Worm (Caenorhabditis elegans) whole organism, L4/young adult: ENCODE measurements around the gene mrps-10.
A peak's percentile ranks its signal among the peaks of the same experiment; 100 is the strongest.

Experiments
- W03F9.2 ChIP-seq: fragments of 150-350 bp; optimal IDR thresholded peaks from 2 replicates; lab custom pipeline; 2014; ENCODE audit warnings: missing biosample characterization, missing genetic modification characterization
- dao-5 ChIP-seq: sonication (generic microtip); optimal IDR thresholded peaks from 2 replicates; lab custom pipeline; 2016; ENCODE audit warnings: missing genotype, missing genetic modification characterization, moderate library complexity, missing compliant biosample characterization
- him-1 ChIP-seq: sonication (generic microtip); optimal IDR thresholded peaks from 2 replicates; lab custom pipeline; 2016; ENCODE audit warnings: missing genotype, missing genetic modification reagents, missing genetic modification characterization, missing compliant biosample characterization

Gene mrps-10

DNA sequence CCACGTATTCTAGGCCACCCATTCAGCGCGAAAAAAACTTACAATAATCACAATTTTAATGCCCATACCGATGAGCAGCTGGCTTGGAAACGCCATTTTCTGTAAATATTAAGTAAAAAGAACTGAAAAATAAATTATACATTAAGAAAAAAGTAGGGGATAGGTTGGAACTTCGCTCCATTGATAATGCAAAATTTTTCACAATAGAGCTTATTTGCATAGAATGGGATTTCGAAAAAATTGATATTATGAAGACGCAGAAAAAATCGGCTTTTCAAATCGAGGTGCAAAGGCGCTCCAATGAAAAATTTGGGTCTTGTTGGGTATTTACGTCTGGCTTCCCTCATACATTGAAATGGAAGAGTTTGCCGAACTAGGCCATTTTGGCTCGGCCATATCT is 7.8 kb upstream of the mrps-10 start, which contains the start of gene Y37D8A.16:
Y37D8A.16 (minus strand) TSS at position 101 of the 400 bp plus-strand sequence.
- TF ChIP-seq him-1 (tag; lab: Kevin White, UChicago) (no peak), dao-5 (tag; lab: Kevin White, UChicago) (no peak), W03F9.2 (no peak)

DNA sequence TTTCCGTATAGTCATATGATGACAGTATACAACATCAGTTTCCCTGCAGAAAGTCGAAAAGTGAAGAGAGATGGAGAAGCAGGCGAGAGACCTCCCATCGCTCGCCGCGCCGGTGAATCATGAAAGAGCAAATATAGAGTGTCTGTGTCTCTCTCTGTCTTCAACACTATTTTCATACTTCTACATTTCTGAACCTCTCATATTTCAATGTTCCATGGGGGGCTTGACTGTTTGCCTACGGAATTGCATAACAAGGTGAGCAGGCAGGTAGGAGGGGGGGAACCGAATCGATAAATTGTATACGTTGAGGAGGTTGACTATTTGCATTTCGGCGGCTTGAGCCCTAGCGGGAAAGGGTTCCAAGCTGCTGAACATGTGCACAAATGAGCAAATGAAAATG is 6.5 kb upstream of the mrps-10 start:
- no peak for TF ChIP-seq W03F9.2
- TF ChIP-seq him-1 (tag; lab: Kevin White, UChicago) = no peak
- TF ChIP-seq dao-5 (tag; lab: Kevin White, UChicago) = no peak

DNA sequence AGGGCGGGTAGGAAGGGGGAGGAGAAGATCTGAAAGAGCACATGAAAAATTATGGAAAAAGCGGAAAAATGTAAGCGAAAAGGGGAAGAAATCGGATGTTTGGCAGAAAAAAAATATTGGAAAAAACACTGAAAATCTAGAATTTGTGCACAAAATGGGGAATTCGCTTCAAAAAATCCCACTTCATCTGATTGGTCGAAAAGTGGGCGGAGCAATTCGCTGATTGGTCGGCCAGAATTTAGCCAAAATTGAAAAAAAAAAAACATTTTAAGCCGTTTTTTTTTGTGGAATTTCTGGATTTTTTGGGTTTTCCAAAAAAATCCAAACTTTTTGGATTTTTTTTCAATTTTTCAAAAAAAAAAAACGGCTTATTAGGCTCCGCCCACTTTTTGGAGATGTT is 5.5 kb upstream of the mrps-10 start:
- TF ChIP-seq W03F9.2 (no peak), him-1 (tag; lab: Kevin White, UChicago) (no peak), dao-5 (tag; lab: Kevin White, UChicago) (no peak)

DNA sequence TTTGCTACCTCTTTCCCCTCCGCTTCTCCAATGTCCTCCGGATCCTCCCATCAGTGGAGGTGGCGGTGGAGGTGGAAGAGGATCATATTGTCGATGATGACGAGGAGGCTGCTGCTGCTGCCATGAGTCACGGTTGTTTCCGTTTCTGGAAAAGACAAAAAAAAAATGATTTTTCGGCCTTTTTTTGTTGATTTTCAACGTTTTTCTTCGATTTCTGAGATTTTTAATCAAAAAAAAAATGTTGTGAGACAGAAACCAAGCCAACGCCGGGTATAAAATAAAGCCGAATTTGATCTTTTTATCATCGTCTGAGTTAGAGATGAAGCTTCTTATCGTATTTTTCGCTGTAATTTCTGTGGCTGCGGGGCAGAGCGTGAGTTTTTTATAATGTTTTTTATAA is 3.2 kb downstream of the mrps-10 start, which contains the start of gene Y37D8A.19:
Y37D8A.19 (plus strand) TSS at position 301 of the 400 bp plus-strand sequence.
- TF ChIP-seq him-1 (tag; lab: Kevin White, UChicago) = no peak

DNA sequence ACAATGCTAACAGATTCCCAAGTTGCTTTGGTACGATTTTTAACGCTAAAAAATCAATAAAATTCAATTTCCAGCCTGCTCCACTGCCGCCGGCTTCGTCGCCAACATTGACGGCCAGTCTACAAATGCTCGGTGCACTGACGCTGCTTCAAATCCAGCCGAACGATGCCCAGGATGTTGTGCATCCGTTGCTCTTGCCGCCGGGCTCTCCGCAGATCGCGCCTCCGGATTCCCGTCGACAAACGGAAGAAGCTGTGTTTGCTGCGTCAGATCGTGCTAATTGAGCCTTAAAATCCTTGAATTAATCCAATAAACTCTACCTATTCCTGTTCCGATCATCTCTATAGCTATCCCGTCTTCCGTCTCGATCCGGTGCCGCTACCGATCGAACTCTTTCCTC is 4.8 kb downstream of the mrps-10 start:
- no peak for TF ChIP-seq dao-5 (tag; lab: Kevin White, UChicago)

DNA sequence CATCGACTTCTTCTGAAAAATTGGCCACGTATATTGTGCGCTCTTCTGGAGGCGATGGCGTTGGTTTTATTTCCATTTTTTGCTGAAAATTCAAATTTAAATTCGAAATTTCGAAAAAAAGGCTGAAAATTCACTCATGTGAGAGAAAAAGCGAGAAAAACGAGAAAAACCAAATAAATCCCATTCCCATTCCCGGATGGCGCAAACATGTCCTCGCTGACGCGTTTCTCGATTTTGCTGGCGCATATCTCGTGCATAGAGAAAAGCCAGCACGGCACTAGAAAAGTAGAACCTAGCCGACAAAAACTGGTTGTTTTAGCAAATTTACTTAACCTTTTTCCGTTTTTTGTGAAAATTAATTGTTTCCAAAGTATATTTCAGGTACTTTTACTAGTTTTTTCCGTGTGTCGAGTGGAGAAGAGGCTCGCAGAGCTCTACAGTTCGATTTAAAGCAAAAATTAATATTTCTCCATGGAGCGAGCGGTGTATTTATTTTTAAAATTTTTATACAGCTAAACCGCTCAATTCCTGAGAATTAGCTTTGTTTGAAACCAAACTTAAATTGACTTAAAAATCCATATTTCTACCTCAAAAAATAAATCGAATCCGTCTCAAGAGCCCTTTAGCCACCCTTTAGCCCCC is 5.5 kb downstream of the mrps-10 start, which contains the start of gene rbm-7:
rbm-7 (minus strand) TSS at position 82 of the 642 bp plus-strand sequence.
- TF ChIP-seq W03F9.2 (peak; percentile 65), dao-5 (tag; lab: Kevin White, UChicago) (no peak), him-1 (tag; lab: Kevin White, UChicago) (no peak)

DNA sequence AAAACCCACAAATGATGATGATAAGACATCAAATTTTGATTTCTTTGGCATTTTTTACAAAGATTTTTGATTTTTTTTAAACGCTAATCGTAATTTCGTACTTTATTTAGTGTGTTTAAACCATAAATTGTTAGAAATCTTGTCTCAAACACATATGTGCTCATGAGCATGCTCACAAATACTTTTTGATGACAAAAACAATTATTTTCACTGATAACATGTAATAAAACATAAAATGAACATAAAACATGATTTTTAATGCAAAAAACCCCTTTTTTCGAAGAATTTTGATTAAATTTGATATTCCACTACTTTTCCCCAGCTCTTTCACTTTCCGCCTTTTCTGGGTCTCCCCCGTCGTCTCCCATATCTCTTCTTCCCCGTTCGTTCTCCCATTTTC is 6.4 kb downstream of the mrps-10 start:
- no peak for TF ChIP-seq W03F9.2
- TF ChIP-seq dao-5 (tag; lab: Kevin White, UChicago) = no peak
- TF ChIP-seq him-1 (tag; lab: Kevin White, UChicago) = no peak

DNA sequence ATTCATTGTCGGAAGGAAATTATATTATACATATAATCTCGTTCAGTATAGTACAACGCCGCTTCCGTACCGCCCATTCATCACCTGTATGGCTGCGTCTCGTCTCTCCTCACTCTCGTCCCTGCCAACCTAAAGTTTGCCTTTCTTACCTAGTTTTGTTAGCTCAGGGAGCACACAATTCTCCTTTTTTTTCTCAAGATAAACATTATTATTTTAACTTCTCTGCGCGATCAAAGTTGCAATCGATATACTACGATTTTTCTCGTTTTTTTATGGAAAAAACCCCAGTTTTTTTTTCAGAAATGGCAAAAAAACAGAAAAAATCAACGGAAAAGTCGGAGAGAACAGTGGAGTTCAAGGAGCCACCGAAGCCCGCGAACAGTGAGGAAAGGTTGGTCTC is 8.1 kb downstream of the mrps-10 start, which contains the start of gene epg-3:
epg-3 (plus strand) TSS at position 301 of the 400 bp plus-strand sequence.
- no peak for TF ChIP-seq him-1 (tag; lab: Kevin White, UChicago)
- no peak for TF ChIP-seq W03F9.2
- TF ChIP-seq dao-5 (tag; lab: Kevin White, UChicago) = no peak

DNA sequence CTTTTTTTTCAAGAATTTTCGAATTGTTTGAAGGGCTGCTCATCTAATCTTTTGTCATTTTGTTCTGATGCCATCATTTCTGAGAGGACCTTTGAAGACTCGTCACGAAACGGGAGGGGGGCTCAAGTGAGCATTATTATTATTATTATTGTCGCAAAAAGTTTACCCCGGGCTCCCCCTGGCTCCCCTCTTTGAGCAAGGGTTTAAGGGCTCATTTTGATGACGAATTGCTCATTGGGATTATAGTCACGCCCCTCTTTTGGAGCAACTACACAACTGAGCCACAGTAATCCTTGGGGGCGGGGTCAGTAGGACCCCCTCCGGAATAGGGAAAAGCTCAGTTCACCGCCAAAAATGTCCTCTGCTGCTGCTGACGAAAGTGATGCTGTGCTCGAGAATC is 15.9 kb downstream of the mrps-10 start, which contains the start of gene unc-25:
unc-25 (plus strand) TSS at position 345 of the 400 bp plus-strand sequence.
- TF ChIP-seq him-1 (tag; lab: Kevin White, UChicago) (no peak), dao-5 (tag; lab: Kevin White, UChicago) (no peak), W03F9.2 (no peak)

DNA sequence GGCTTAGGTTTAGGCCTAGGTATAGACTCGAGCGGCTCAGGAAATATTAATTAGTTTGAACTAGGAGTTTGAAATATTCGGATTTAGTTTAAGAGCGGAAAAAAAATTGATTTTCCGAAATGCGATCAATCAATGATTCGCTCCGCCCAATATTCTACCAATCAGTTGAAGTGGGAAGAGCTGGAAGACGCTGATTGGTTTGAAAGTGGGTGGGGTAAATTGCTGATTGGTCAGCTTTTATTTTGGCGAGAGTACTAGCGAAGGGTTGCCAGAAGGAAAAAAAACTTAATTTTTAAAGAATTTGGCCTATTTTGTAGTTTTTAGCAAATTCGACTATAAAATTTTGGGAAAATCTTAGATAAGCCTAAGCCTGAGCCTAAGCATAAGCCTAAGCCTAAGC is 17.7 kb downstream of the mrps-10 start:
- no peak for TF ChIP-seq W03F9.2
- no peak for TF ChIP-seq dao-5 (tag; lab: Kevin White, UChicago)
- no peak for TF ChIP-seq him-1 (tag; lab: Kevin White, UChicago)

DNA sequence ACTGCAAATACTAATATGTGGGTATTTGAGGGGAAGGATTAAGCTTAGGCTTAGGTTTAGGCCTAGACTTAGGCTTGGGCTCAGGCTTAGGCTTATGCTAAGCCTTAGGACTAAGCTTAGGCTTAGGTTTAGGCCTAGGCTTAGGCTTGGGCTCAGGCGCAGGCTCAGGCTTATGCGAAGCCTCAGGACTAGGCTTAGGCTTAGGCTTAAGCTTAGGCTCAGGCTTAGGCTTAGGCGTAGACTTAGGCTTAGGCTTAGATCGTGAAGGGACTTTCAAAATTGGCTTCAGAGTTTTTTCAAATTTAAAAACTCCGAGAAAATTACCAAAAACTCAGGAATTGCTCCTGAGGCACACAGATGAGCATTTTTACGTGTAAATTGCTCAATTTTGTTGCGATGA is 18.7 kb downstream of the mrps-10 start:
- TF ChIP-seq dao-5 (tag; lab: Kevin White, UChicago) (no peak), W03F9.2 (no peak), him-1 (tag; lab: Kevin White, UChicago) (no peak)

DNA sequence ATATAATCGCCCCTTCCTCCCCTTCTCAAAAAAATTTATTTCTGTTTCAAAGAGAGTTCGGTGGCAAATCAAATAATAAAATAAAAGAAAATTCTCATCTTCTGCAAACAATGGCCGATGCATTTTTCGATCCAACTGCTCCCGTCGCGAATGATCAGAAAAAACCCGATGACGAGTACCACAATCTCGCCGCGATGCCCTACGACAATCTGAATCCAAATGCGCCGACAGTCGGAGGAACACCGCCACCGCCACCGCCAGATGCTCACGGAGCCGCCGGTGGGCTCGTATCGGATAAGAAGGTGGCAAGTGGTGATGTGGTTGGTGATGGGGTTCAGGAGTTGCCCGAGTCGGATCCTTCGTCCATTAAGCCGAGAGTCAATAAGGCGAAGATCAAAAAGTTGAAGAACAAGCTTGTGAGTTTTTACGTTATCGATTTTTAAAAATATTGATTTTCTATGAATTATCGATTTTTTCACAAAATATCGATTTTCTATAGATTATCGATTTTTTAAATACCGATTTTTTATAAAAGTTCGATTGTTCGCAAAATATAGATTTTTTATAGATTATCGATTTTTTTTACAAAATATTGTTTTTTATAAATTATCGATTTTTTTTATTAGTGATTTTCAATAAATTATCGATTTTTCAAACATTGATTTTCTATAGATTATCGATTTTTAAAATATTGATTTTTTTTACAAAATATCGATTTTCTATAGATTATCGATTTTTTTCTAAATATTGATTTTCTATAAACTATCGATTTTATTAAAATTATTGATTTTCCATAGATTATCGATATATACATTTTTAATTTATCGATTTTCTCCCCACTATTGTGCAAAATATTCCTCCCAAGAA is 25.2 kb downstream of the mrps-10 start, which contains the start of gene Y39E4A.1:
Y39E4A.1 (plus strand) TSS at position 51 of the 867 bp plus-strand sequence.
- TF ChIP-seq dao-5 (tag; lab: Kevin White, UChicago) (no peak), W03F9.2 (no peak), him-1 (tag; lab: Kevin White, UChicago) (no peak)

DNA sequence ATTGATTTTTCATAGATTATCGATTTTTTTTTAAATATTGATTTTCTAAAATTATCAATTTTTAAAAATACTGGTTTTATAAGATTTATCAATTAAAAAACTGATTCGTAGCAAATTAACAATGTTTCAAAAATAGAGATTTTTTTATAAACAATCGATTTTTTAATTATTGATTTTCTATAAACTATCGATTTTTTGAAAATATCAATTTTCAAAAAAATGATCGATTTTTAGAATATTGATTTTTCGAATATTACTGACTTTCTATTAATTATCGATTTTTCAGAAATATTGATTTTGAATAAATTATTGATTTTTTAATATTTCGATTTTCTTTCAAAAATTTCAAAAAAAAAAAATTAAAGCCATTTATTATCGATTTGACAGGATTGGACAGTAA is 26.3 kb downstream of the mrps-10 start:
- no peak for TF ChIP-seq W03F9.2

DNA sequence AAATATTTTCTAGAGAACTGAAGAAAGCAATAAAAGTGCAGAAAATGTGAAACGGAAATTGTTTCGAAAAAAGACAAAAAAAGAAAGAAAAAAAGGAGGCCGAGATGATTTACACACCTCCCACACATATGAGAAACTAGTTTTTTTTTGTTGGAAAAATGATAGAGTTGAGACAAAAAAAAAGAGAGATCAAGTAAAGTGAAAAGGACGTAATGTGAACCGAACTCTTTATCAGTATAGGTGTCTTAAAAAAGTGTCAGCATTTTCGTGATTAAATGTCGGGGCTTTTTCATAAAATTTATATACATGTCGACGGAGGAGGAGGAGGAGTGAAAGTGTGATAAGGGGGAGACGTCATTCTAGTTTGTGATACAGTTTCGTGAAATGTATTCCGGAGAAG is 32.9 kb downstream of the mrps-10 start:
- no peak for TF ChIP-seq W03F9.2
- TF ChIP-seq dao-5 (tag; lab: Kevin White, UChicago) = no peak
- no peak for TF ChIP-seq him-1 (tag; lab: Kevin White, UChicago)
